Worm (Caenorhabditis elegans): Measurements from ENCODE around the gene K02D10.3.

Gene K02D10.3

DNA sequence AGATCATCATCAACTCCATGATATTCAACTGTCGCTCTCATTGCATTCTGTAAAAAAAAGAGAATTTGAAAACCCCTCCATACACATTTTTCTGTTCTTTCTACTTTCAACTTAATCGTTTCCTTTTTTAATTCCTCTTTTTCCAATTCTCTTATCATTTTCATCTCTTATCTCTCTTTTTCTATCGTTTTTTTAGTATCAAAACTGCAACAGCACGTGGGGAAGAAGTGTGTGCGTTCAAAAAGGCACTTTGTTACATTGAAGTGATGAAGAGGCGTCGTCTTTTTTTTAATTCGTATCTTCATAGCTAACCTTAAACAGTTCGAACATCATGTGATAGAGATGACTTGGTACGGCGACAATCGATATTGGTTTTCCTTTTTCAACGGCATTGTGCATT, 32.6 kb downstream of the K02D10.3 start (continued):
- peak; percentile 35 for TF ChIP-seq nhr-102 (tag; optimal IDR thresholded peaks at IDR 0.05)
- peak; percentile 72 for TF ChIP-seq mep-1 (tag; optimal IDR thresholded peaks at IDR 0.05)
- no peak for TF ChIP-seq F49E8.2 (tag; optimal IDR thresholded peaks at IDR 0.05; ENCODE audit: borderline replicate concordance)
- TF ChIP-seq lin-1 (GFP tag; IDR thresholded peaks at IDR 0.05) = peak; percentile 77
- peak; percentile 84 for TF ChIP-seq aha-1 (tag)
- TF ChIP-seq lin-15B (tag; optimal IDR thresholded peaks at IDR 0.05) = no peak
- TF ChIP-seq dmd-6 (GFP tag; IDR thresholded peaks at IDR 0.05) = peak; percentile 96
- no peak for TF ChIP-seq tag-97 (GFP tag; IDR thresholded peaks at IDR 0.05)
- TF ChIP-seq lsy-2 (tag; optimal IDR thresholded peaks at IDR 0.05) = peak in 1 of 2 experiments; percentile 72
- TF ChIP-seq php-3 (GFP tag; IDR thresholded peaks at IDR 0.05) = peak; percentile 83
- peak; percentile 91 for TF ChIP-seq hlh-11 (tag; optimal IDR thresholded peaks at IDR 0.05)
- peak; percentile 50 for TF ChIP-seq dpl-1 (GFP tag; optimal IDR thresholded peaks at IDR 0.05)
- peak; percentile 75 for TF ChIP-seq gei-8 (GFP tag; optimal IDR thresholded peaks at IDR 0.05)
- peak; percentile 90 for TF ChIP-seq hlh-30 (tag; optimal IDR thresholded peaks at IDR 0.05; ENCODE audit: insufficient read depth)
- TF ChIP-seq nhr-6 (tag; optimal IDR thresholded peaks at IDR 0.05) = peak; percentile 31
- peak; percentile 29; the same call in 1 of the 2 replicates for TF ChIP-seq ceh-20 (GFP tag; IDR thresholded peaks at IDR 0.05)
- no peak for TF ChIP-seq ceh-28 (tag; optimal IDR thresholded peaks at IDR 0.05)
- TF ChIP-seq nhr-42 (GFP tag; IDR thresholded peaks at IDR 0.05) = no peak
- no peak for TF ChIP-seq mxl-2 (GFP tag; conservative IDR thresholded peaks at IDR 0.05)
- TF ChIP-seq tra-1 (GFP tag; IDR thresholded peaks at IDR 0.05) = peak; percentile 82
- no peak for TF ChIP-seq nhr-25 (tag; optimal IDR thresholded peaks at IDR 0.05; ENCODE audit: borderline replicate concordance, insufficient read depth)
- no peak for TF ChIP-seq madf-5 (GFP tag; IDR thresholded peaks at IDR 0.05)
- no peak for TF ChIP-seq daf-16 (GFP tag; optimal IDR thresholded peaks at IDR 0.05)
- TF ChIP-seq daf-16 (tag; optimal IDR thresholded peaks at IDR 0.05) = peak; percentile 31
- peak; percentile 43 for TF ChIP-seq nhr-10 (tag; optimal IDR thresholded peaks at IDR 0.05)
- peak; percentile 95 for TF ChIP-seq dve-1 (tag; optimal IDR thresholded peaks at IDR 0.05; ENCODE audit: insufficient read depth)
- peak; percentile 44 for TF ChIP-seq mes-2 (tag; optimal IDR thresholded peaks at IDR 0.05; ENCODE audit: poor library complexity, severe bottlenecking)
- TF ChIP-seq F44E2.7 (GFP tag; IDR thresholded peaks at IDR 0.05) = no peak
- no peak for TF ChIP-seq spr-3 (GFP tag; optimal IDR thresholded peaks at IDR 0.05)
- TF ChIP-seq ama-1 (optimal IDR thresholded peaks at IDR 0.05) = peak; percentile 32
- TF ChIP-seq zag-1 (tag; optimal IDR thresholded peaks at IDR 0.05) = no peak
- peak; percentile 97 for TF ChIP-seq mxl-3 (GFP tag; optimal IDR thresholded peaks at IDR 0.05)
- TF ChIP-seq nhr-48 (tag; optimal IDR thresholded peaks at IDR 0.05) = peak; percentile 94

ce11 chrIII:8738289-8738688, 33.5 kb downstream of the K02D10.3 start:
- TF ChIP-seq dpl-1 (GFP tag; optimal IDR thresholded peaks at IDR 0.05) = no peak
- TF ChIP-seq zip-2 (tag; optimal IDR thresholded peaks at IDR 0.05) = no peak
- no peak for TF ChIP-seq lim-7 (GFP tag; IDR thresholded peaks at IDR 0.05)
- TF ChIP-seq mes-2 (tag; optimal IDR thresholded peaks at IDR 0.05; ENCODE audit: poor library complexity, severe bottlenecking) = no peak
- TF ChIP-seq snpc-1.2 (GFP tag; IDR thresholded peaks at IDR 0.05) = no peak
- no peak for TF ChIP-seq fkh-10 (GFP tag; optimal IDR thresholded peaks at IDR 0.05)
- no peak for TF ChIP-seq rbr-2 (tag; optimal IDR thresholded peaks at IDR 0.05)
- TF ChIP-seq lin-1 (GFP tag; IDR thresholded peaks at IDR 0.05) = no peak
- TF ChIP-seq ztf-7 (tag; optimal IDR thresholded peaks at IDR 0.05) = no peak
- TF ChIP-seq zfp-3 (GFP tag; conservative IDR thresholded peaks at IDR 0.05) = no peak
- no peak for TF ChIP-seq vab-7 (GFP tag; IDR thresholded peaks at IDR 0.05)
- TF ChIP-seq mxl-2 (GFP tag; conservative IDR thresholded peaks at IDR 0.05) = no peak
- no peak for TF ChIP-seq nhr-77 (tag; optimal IDR thresholded peaks at IDR 0.05)
- TF ChIP-seq unc-130 (GFP tag; optimal IDR thresholded peaks at IDR 0.05) = no peak

All from whole organism, L4 larva.